Worm (Caenorhabditis elegans) whole organism, L2 larva: ENCODE data around the gene F19C7.3.

Source experiments
- ZK546.5 ChIP-seq: sonication (generic microtip); optimal IDR thresholded peaks from 2 replicates; lab custom pipeline; 2017; ENCODE audit warnings: missing biosample characterization, missing genetic modification characterization
- skn-1 ChIP-seq: sonication (generic microtip); optimal IDR thresholded peaks from 2 replicates; lab custom pipeline; 2017; ENCODE audit warnings: missing biosample characterization, missing genetic modification characterization
- snpc-4 ChIP-seq: fragments of 150-350 bp; optimal IDR thresholded peaks from 2 replicates; lab custom pipeline; 2014; ENCODE audit warnings: missing biosample characterization, missing genetic modification characterization

ce11 chrIV:4579472-4579871, 17.5 kb upstream of the F19C7.3 start:
- TF ChIP-seq snpc-4 (tag; lab: Kevin White, UChicago) (no peak), ZK546.5 (tag; lab: Kevin White, UChicago) (no peak), skn-1 (no peak)
